Worm (Caenorhabditis elegans) whole organism, late embryonic: ENCODE data around the gene Y46D2A.1.

ENCODE experiments used
- C08G9.2 ChIP-seq: sonication (generic microtip); optimal IDR thresholded peaks from 2 replicates; lab custom pipeline; 2016; ENCODE audit warnings: mild to moderate bottlenecking, missing genetic modification characterization, moderate library complexity, missing compliant biosample characterization
- K02D7.2 ChIP-seq: sonication (generic microtip); optimal IDR thresholded peaks from 2 replicates; lab custom pipeline; 2017; ENCODE audit warnings: mild to moderate bottlenecking, missing genetic modification characterization, missing compliant biosample characterization
- K09A11.1 ChIP-seq: sonication (generic microtip); optimal IDR thresholded peaks from 2 replicates; lab custom pipeline; 2017; ENCODE audit warnings: antibody characterized with exemption, mild to moderate bottlenecking, missing genetic modification characterization, missing compliant biosample characterization; ENCODE audit not compliant: insufficient read depth
- T23F11.4 ChIP-seq: fragments of 200-800 bp; sonication (Bioruptor generic); optimal IDR thresholded peaks from 2 replicates; lab custom pipeline; 2018; ENCODE audit warnings: mild to moderate bottlenecking, missing genetic modification characterization, missing compliant biosample characterization
- Y22D7AL.16 ChIP-seq: sonication (generic microtip); optimal IDR thresholded peaks from 2 replicates; lab custom pipeline; 2016; ENCODE audit warnings: missing genetic modification characterization, missing compliant biosample characterization
- ahr-1 ChIP-seq: sonication (generic microtip); optimal IDR thresholded peaks from 2 replicates; lab custom pipeline; 2016; ENCODE audit warnings: missing genetic modification characterization, missing compliant biosample characterization
- ama-1 ChIP-seq: fragments of 150-350 bp; optimal IDR thresholded peaks from 2 replicates; lab custom pipeline; 2014
- ceh-18 ChIP-seq: sonication (generic microtip); optimal IDR thresholded peaks from 2 replicates; lab custom pipeline; 2016; ENCODE audit warnings: missing genetic modification characterization, missing compliant biosample characterization
- ceh-22 ChIP-seq: sonication (generic microtip); optimal IDR thresholded peaks from 2 replicates; lab custom pipeline; 2017; ENCODE audit warnings: missing biosample characterization, missing genetic modification characterization
- ceh-24 ChIP-seq: sonication (generic microtip); optimal IDR thresholded peaks from 2 replicates; lab custom pipeline; 2016; ENCODE audit warnings: mild to moderate bottlenecking, missing genetic modification characterization, missing compliant biosample characterization
- ceh-30 ChIP-seq: fragments of 150-350 bp; optimal IDR thresholded peaks from 2 replicates; lab custom pipeline; 2014; ENCODE audit warnings: missing biosample characterization, missing genetic modification characterization
- ceh-34 ChIP-seq: sonication (generic microtip); optimal IDR thresholded peaks from 2 replicates; lab custom pipeline; 2016; ENCODE audit warnings: mild to moderate bottlenecking, missing genetic modification characterization, missing compliant biosample characterization
- ceh-45 ChIP-seq: fragments of 200-800 bp; sonication (Bioruptor generic); IDR thresholded peaks from 2 replicates; pipeline ENCODE4 v1.3.6; 2022; ENCODE audit warnings: missing genetic modification reagents, missing genetic modification characterization, missing compliant biosample characterization
- che-1 ChIP-seq: sonication (generic microtip); optimal IDR thresholded peaks from 2 replicates; lab custom pipeline; 2016; ENCODE audit warnings: mild to moderate bottlenecking, missing genetic modification characterization, missing compliant biosample characterization
- elt-2 ChIP-seq: sonication (generic microtip); optimal IDR thresholded peaks from 2 replicates; lab custom pipeline; 2016; ENCODE audit warnings: missing genetic modification reagents, missing genetic modification characterization, missing compliant biosample characterization
- fax-1 ChIP-seq: sonication (generic microtip); optimal IDR thresholded peaks from 2 replicates; lab custom pipeline; 2016; ENCODE audit warnings: missing genotype, missing genetic modification characterization, missing compliant biosample characterization
- gmeb-2 ChIP-seq: sonication (generic microtip); optimal IDR thresholded peaks from 2 replicates; lab custom pipeline; 2016; ENCODE audit warnings: missing genetic modification characterization, inconsistent platforms, missing compliant biosample characterization
- hlh-13 ChIP-seq: fragments of 200-800 bp; sonication (Bioruptor generic); optimal IDR thresholded peaks from 2 replicates; lab custom pipeline; 2018; ENCODE audit warnings: mild to moderate bottlenecking, missing genetic modification characterization, missing compliant biosample characterization
- hlh-15 ChIP-seq: sonication (generic microtip); optimal IDR thresholded peaks from 2 replicates; lab custom pipeline; 2016; ENCODE audit warnings: missing genetic modification characterization, missing compliant biosample characterization
- hlh-30 ChIP-seq: sonication (generic microtip); optimal IDR thresholded peaks from 2 replicates; lab custom pipeline; 2017; ENCODE audit warnings: antibody characterized with exemption, missing genetic modification characterization, missing compliant biosample characterization; ENCODE audit not compliant: insufficient read depth
- hlh-6 ChIP-seq: sonication (generic microtip); optimal IDR thresholded peaks from 2 replicates; lab custom pipeline; 2016; ENCODE audit warnings: missing genotype, missing genetic modification characterization, missing compliant biosample characterization
- lin-11 ChIP-seq: fragments of 200-800 bp; sonication (Bioruptor generic); optimal IDR thresholded peaks from 2 replicates; lab custom pipeline; 2018; ENCODE audit warnings: mild to moderate bottlenecking, missing genetic modification characterization, missing compliant biosample characterization
- madf-2 ChIP-seq: sonication (generic microtip); optimal IDR thresholded peaks from 2 replicates; lab custom pipeline; 2017; ENCODE audit warnings: missing genetic modification characterization, missing compliant biosample characterization
- nhr-11 ChIP-seq: fragments of 150-350 bp; optimal IDR thresholded peaks from 2 replicates; lab custom pipeline; 2014; ENCODE audit warnings: missing biosample characterization, missing genetic modification characterization
- nhr-232 ChIP-seq: sonication (generic microtip); optimal IDR thresholded peaks from 2 replicates; lab custom pipeline; 2016; ENCODE audit warnings: missing genetic modification characterization, missing compliant biosample characterization
- npax-4 ChIP-seq: sonication (generic microtip); optimal IDR thresholded peaks from 2 replicates; lab custom pipeline; 2016; ENCODE audit warnings: missing genetic modification characterization, missing compliant biosample characterization
- pat-9 ChIP-seq: fragments of 200-800 bp; sonication (Bioruptor generic); optimal IDR thresholded peaks from 2 replicates; lab custom pipeline; 2018; ENCODE audit warnings: mild to moderate bottlenecking, missing genetic modification characterization, moderate library complexity, missing compliant biosample characterization
- pha-2 ChIP-seq: sonication (generic microtip); optimal IDR thresholded peaks from 2 replicates; lab custom pipeline; 2017; ENCODE audit warnings: mild to moderate bottlenecking, missing genetic modification characterization, missing compliant biosample characterization
- pqm-1 ChIP-seq: sonication (generic microtip); optimal IDR thresholded peaks from 2 replicates; lab custom pipeline; 2016; ENCODE audit warnings: missing genetic modification characterization, missing compliant biosample characterization
- pros-1 ChIP-seq: fragments of 150-350 bp; optimal IDR thresholded peaks from 2 replicates; lab custom pipeline; 2014; ENCODE audit warnings: missing biosample characterization, missing genetic modification reagents, missing genetic modification characterization
- rnt-1 ChIP-seq: sonication (generic microtip); optimal IDR thresholded peaks from 2 replicates; lab custom pipeline; 2016; ENCODE audit warnings: missing genetic modification characterization, missing compliant biosample characterization
- sdc-2 ChIP-seq: sonication (generic microtip); optimal IDR thresholded peaks from 2 replicates; lab custom pipeline; 2016; ENCODE audit warnings: missing genotype, missing genetic modification characterization, missing compliant biosample characterization
- sox-2 ChIP-seq: fragments of 200-800 bp; sonication (Bioruptor generic); IDR thresholded peaks from 2 replicates; pipeline ENCODE4 v1.3.6; 2022; ENCODE audit warnings: missing genetic modification reagents, missing genetic modification characterization, missing compliant biosample characterization
- sox-4 ChIP-seq: sonication (generic microtip); optimal IDR thresholded peaks from 2 replicates; lab custom pipeline; 2017; ENCODE audit warnings: mild to moderate bottlenecking, missing genetic modification characterization, inconsistent platforms, missing compliant biosample characterization
- tbx-2 ChIP-seq: sonication (generic microtip); optimal IDR thresholded peaks from 2 replicates; lab custom pipeline; 2016; ENCODE audit warnings: missing genetic modification characterization, missing compliant biosample characterization
- tbx-7 ChIP-seq: sonication (generic microtip); optimal IDR thresholded peaks from 2 replicates; lab custom pipeline; 2016; ENCODE audit warnings: missing genotype, missing genetic modification characterization, missing compliant biosample characterization
- unc-3 ChIP-seq, 2 experiments: fragments of 200-800 bp in 1 of 2; sonication (Bioruptor generic) in 1 of 2; sonication (generic microtip) in 1 of 2; conservative IDR thresholded peaks in 1 of 2; optimal IDR thresholded peaks in 1 of 2; 2 replicates each; pipeline versions ENCODE4 v1.3.6 to Lab custom; 2016 to 2022; ENCODE audit warnings: missing compliant biosample characterization in 2 of 2, missing genetic modification characterization in 2 of 2, missing genetic modification reagents in 1 of 2
- unc-55 ChIP-seq: sonication (generic microtip); optimal IDR thresholded peaks from 2 replicates; lab custom pipeline; 2017; ENCODE audit warnings: missing biosample characterization, missing genetic modification reagents, missing genetic modification characterization
- unc-86 ChIP-seq: sonication (generic microtip); optimal IDR thresholded peaks from 2 replicates; lab custom pipeline; 2016; ENCODE audit warnings: missing genetic modification characterization, missing compliant biosample characterization
- zip-5 ChIP-seq: sonication (generic microtip); optimal IDR thresholded peaks from 2 replicates; lab custom pipeline; 2016; ENCODE audit warnings: missing genetic modification characterization, missing compliant biosample characterization
- ztf-16 ChIP-seq: sonication (generic microtip); optimal IDR thresholded peaks from 2 replicates; lab custom pipeline; 2017; ENCODE audit warnings: missing genetic modification characterization, missing compliant biosample characterization

The Y46D2A.1 gene

DNA sequence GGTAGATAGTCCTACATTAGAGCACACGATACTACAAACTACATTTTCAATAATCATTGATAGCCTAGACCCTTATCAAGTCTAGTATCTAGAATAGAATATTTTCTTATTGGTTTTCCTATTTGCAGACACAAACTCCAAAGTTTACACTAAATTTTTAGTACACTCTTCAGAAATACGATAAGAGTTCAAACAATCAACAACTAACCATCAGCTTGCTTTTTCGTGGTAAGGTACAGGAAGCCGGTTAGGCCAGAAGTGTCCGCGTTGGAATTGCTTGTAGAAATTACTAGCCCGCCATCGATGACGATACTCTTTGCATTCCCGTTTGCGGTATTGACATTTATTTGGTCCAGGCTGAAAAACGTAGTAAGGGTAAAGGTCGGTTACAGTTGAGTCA, at the start of gene Y46D2A.1:
Gene Y46D2A.1 (plus strand): TSS at position 301 of the 400 bp plus-strand sequence.
- no peak for TF ChIP-seq ceh-34
- TF ChIP-seq hlh-15 (tag; lab: Kevin White, UChicago): no peak
- no peak for TF ChIP-seq hlh-13
- TF ChIP-seq ceh-24 (tag; lab: Kevin White, UChicago): no peak
- TF ChIP-seq ceh-45 (GFP tag; lab: Robert Waterston, UW): no peak
- TF ChIP-seq hlh-30 (tag; lab: Kevin White, UChicago): no peak
- TF ChIP-seq ama-1 (lab: Kevin White, UChicago): no peak
- no peak for TF ChIP-seq K09A11.1
- no peak for TF ChIP-seq lin-11 (tag; lab: Kevin White, UChicago)
- TF ChIP-seq unc-3 (GFP tag; conservative IDR thresholded peaks at IDR 0.05; lab: Robert Waterston, UW): no peak
- TF ChIP-seq unc-3 (tag; optimal IDR thresholded peaks at IDR 0.05; lab: Kevin White, UChicago): no peak
- TF ChIP-seq K02D7.2: no peak
- no peak for TF ChIP-seq che-1 (tag; lab: Kevin White, UChicago)
- TF ChIP-seq pros-1: no peak
- TF ChIP-seq pqm-1: no peak
- no peak for TF ChIP-seq pat-9 (tag; lab: Kevin White, UChicago)
- TF ChIP-seq ztf-16 (tag; lab: Kevin White, UChicago): no peak
- no peak for TF ChIP-seq sdc-2 (tag; lab: Kevin White, UChicago)

DNA sequence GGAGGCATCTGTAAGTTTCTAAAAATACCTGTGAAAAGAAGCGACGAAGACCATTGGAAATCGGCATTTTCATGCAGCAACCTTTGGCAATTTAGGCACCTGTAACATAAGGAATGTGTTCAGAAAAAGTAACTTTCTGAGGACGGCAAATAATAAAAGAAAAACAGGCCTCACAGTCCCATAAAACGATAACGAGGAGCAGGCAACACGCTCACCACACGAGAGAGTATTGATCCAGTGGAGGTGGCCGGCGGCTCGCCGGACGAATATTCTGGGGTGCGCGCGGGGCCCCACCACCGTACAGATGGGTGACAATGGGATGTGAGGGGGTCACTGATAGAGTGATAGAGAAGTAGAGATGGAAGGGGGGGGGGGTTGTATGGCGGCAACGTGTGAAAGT, 47.4 kb upstream of the Y46D2A.1 start, which contains the start of gene F02E11.3:
Gene F02E11.3 (minus strand): TSS at position 101 of the 400 bp plus-strand sequence.
- no peak for TF ChIP-seq nhr-11
- TF ChIP-seq pat-9 (tag; lab: Kevin White, UChicago): no peak

DNA sequence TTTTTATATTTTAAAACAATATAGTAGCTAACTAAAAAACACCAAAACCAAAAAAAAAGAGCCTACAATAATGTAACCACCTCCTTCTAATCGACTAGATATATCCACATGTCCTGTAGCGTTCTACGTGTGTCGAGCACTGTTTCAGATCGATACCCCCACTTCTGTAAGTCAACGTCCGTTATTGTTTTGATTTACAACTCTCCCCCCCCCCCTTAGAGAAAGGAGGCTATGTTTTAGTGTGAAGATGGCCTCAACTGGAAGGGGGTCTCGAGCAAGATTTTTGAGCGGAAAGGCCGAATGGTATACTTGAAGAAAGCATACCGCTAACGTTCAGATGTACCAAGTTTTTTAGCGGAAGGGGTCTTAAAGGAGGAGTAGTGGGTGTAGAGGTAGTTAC, 44.7 kb upstream of the Y46D2A.1 start, which contains the start of gene F02E11.4:
Gene F02E11.4 (minus strand): TSS at position 101 of the 400 bp plus-strand sequence.
- TF ChIP-seq ceh-18 (no peak), npax-4 (tag; lab: Kevin White, UChicago) (no peak), unc-55 (GFP tag; lab: Kevin White, UChicago) (no peak), zip-5 (no peak), ahr-1 (tag; lab: Kevin White, UChicago) (no peak), hlh-15 (tag; lab: Kevin White, UChicago) (no peak), ceh-22 (tag; lab: Kevin White, UChicago) (no peak), hlh-6 (tag; lab: Kevin White, UChicago) (no peak), sox-4 (tag; lab: Kevin White, UChicago) (no peak)

DNA sequence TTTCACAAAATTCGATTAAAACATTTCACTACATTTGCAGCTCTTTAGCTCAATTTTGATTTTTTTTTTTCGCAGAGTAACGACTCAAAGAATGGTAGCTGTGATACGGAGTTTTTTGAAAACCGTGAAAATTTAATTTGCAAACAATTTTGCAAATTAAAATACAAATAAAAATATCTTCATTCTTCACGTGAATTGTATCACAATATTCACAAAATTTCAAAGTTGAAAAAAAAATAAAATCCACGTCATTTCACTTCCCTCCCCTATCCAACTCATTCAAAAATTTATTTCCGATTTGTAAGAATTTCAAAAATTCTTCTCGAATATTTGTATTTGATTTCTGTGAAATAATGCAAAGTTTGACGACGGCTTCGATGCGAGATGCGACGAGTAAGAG, 43.7 kb upstream of the Y46D2A.1 start, which contains the start of gene wht-4:
Gene wht-4 (plus strand): TSS at position 301 of the 400 bp plus-strand sequence.
- TF ChIP-seq tbx-2 (tag; lab: Kevin White, UChicago) (no peak), unc-86 (tag; lab: Kevin White, UChicago) (no peak), tbx-7 (tag; lab: Kevin White, UChicago) (no peak), T23F11.4 (GFP tag; lab: Kevin White, UChicago) (no peak), K02D7.2 (no peak), nhr-232 (tag; lab: Kevin White, UChicago) (no peak), ahr-1 (tag; lab: Kevin White, UChicago) (no peak), ceh-30 (tag; lab: Kevin White, UChicago) (no peak), rnt-1 (tag; lab: Kevin White, UChicago) (no peak), pha-2 (no peak)

DNA sequence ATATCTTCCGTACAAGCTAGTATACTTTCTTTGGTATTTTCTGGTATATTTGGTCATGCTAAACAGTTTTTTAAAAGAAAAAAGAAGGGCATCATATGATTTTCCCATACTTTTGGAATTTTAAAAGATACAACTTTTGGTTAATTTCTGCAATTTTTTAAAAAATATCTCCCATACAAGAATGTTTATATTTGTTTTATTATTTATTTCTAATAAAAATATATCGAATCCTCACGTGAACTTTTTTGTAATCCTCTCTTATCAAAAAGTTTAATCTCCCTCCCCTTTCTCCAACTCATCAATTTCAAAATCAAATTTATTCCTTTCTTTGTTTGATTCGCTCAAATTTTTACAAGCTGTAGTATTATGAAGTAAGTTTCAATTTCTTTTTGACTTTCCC, 40.0 kb upstream of the Y46D2A.1 start, which contains the start of gene nep-13:
Gene nep-13 (plus strand): TSS at position 301 of the 400 bp plus-strand sequence.
- no peak for TF ChIP-seq madf-2
- no peak for TF ChIP-seq ahr-1 (tag; lab: Kevin White, UChicago)
- TF ChIP-seq sox-2 (GFP tag; lab: Robert Waterston, UW): no peak
- no peak for TF ChIP-seq gmeb-2 (tag; lab: Kevin White, UChicago)
- TF ChIP-seq hlh-6 (tag; lab: Kevin White, UChicago): no peak
- TF ChIP-seq pat-9 (tag; lab: Kevin White, UChicago): no peak
- no peak for TF ChIP-seq Y22D7AL.16 (tag; lab: Kevin White, UChicago)
- TF ChIP-seq C08G9.2: no peak
- no peak for TF ChIP-seq ceh-45 (GFP tag; lab: Robert Waterston, UW)
- no peak for TF ChIP-seq fax-1 (tag; lab: Kevin White, UChicago)
- no peak for TF ChIP-seq elt-2 (tag; lab: Kevin White, UChicago)
- no peak for TF ChIP-seq unc-86 (tag; lab: Kevin White, UChicago)
